Worm (Caenorhabditis elegans) whole organism, late embryonic: Measurements from ENCODE around the gene hpo-30.

Source experiments
- C08G9.2 ChIP-seq: sonication (generic microtip); optimal IDR thresholded peaks from 2 replicates; lab custom pipeline; 2016; ENCODE audit warnings: mild to moderate bottlenecking, missing genetic modification characterization, moderate library complexity, missing compliant biosample characterization
- C38D4.7 ChIP-seq: fragments of 200-800 bp; sonication (Bioruptor generic); optimal IDR thresholded peaks from 2 replicates; lab custom pipeline; 2018; ENCODE audit warnings: mild to moderate bottlenecking, missing genetic modification characterization, moderate library complexity, missing compliant biosample characterization
- F13H6.1 ChIP-seq: sonication (generic microtip); optimal IDR thresholded peaks from 2 replicates; lab custom pipeline; 2016; ENCODE audit warnings: missing genetic modification characterization, missing compliant biosample characterization
- K02D7.2 ChIP-seq: sonication (generic microtip); optimal IDR thresholded peaks from 2 replicates; lab custom pipeline; 2017; ENCODE audit warnings: mild to moderate bottlenecking, missing genetic modification characterization, missing compliant biosample characterization
- K09A11.1 ChIP-seq: sonication (generic microtip); optimal IDR thresholded peaks from 2 replicates; lab custom pipeline; 2017; ENCODE audit warnings: antibody characterized with exemption, mild to moderate bottlenecking, missing genetic modification characterization, missing compliant biosample characterization; ENCODE audit not compliant: insufficient read depth
- T23F11.4 ChIP-seq: fragments of 200-800 bp; sonication (Bioruptor generic); optimal IDR thresholded peaks from 2 replicates; lab custom pipeline; 2018; ENCODE audit warnings: mild to moderate bottlenecking, missing genetic modification characterization, missing compliant biosample characterization
- Y22D7AL.16 ChIP-seq: sonication (generic microtip); optimal IDR thresholded peaks from 2 replicates; lab custom pipeline; 2016; ENCODE audit warnings: missing genetic modification characterization, missing compliant biosample characterization
- ama-1 ChIP-seq: fragments of 150-350 bp; optimal IDR thresholded peaks from 2 replicates; lab custom pipeline; 2014
- ceh-14 ChIP-seq: sonication (generic microtip); optimal IDR thresholded peaks from 2 replicates; lab custom pipeline; 2016; ENCODE audit warnings: missing genotype, missing genetic modification characterization, missing compliant biosample characterization
- ceh-18 ChIP-seq: sonication (generic microtip); optimal IDR thresholded peaks from 2 replicates; lab custom pipeline; 2016; ENCODE audit warnings: missing genetic modification characterization, missing compliant biosample characterization
- ceh-19 ChIP-seq: fragments of 200-800 bp; sonication (Bioruptor generic); optimal IDR thresholded peaks from 2 replicates; lab custom pipeline; 2018; ENCODE audit warnings: mild to moderate bottlenecking, missing genetic modification characterization, missing compliant biosample characterization
- ceh-22 ChIP-seq: sonication (generic microtip); optimal IDR thresholded peaks from 2 replicates; lab custom pipeline; 2017; ENCODE audit warnings: missing biosample characterization, missing genetic modification characterization
- ceh-24 ChIP-seq: sonication (generic microtip); optimal IDR thresholded peaks from 2 replicates; lab custom pipeline; 2016; ENCODE audit warnings: mild to moderate bottlenecking, missing genetic modification characterization, missing compliant biosample characterization
- ceh-31 ChIP-seq: sonication (generic microtip); optimal IDR thresholded peaks from 2 replicates; lab custom pipeline; 2016; ENCODE audit warnings: missing genetic modification characterization, missing compliant biosample characterization
- ceh-34 ChIP-seq: sonication (generic microtip); optimal IDR thresholded peaks from 2 replicates; lab custom pipeline; 2016; ENCODE audit warnings: mild to moderate bottlenecking, missing genetic modification characterization, missing compliant biosample characterization
- ceh-45 ChIP-seq: fragments of 200-800 bp; sonication (Bioruptor generic); IDR thresholded peaks from 2 replicates; pipeline ENCODE4 v1.3.6; 2022; ENCODE audit warnings: missing genetic modification reagents, missing genetic modification characterization, missing compliant biosample characterization
- ceh-48 ChIP-seq: sonication (generic microtip); optimal IDR thresholded peaks from 2 replicates; lab custom pipeline; 2016; ENCODE audit warnings: missing genetic modification characterization, inconsistent platforms, missing compliant biosample characterization
- ceh-6 ChIP-seq: fragments of 200-800 bp; sonication (Bioruptor generic); optimal IDR thresholded peaks from 2 replicates; lab custom pipeline; 2018; ENCODE audit warnings: mild to moderate bottlenecking, missing genetic modification characterization, missing compliant biosample characterization
- ceh-9 ChIP-seq: sonication (generic microtip); optimal IDR thresholded peaks from 2 replicates; lab custom pipeline; 2016; ENCODE audit warnings: mild to moderate bottlenecking, missing genetic modification characterization, inconsistent platforms, missing compliant biosample characterization
- che-1 ChIP-seq: sonication (generic microtip); optimal IDR thresholded peaks from 2 replicates; lab custom pipeline; 2016; ENCODE audit warnings: mild to moderate bottlenecking, missing genetic modification characterization, missing compliant biosample characterization
- dmd-4 ChIP-seq: sonication (generic microtip); optimal IDR thresholded peaks from 2 replicates; lab custom pipeline; 2016; ENCODE audit warnings: borderline replicate concordance, missing genetic modification characterization, missing compliant biosample characterization
- dve-1 ChIP-seq: sonication (generic microtip); optimal IDR thresholded peaks from 2 replicates; lab custom pipeline; 2017; ENCODE audit warnings: antibody characterized with exemption, mild to moderate bottlenecking, missing genetic modification characterization, missing compliant biosample characterization
- elt-2 ChIP-seq: sonication (generic microtip); optimal IDR thresholded peaks from 2 replicates; lab custom pipeline; 2016; ENCODE audit warnings: missing genetic modification reagents, missing genetic modification characterization, missing compliant biosample characterization
- ets-4 ChIP-seq: sonication (generic microtip); optimal IDR thresholded peaks from 2 replicates; lab custom pipeline; 2016; ENCODE audit warnings: missing genetic modification characterization, missing compliant biosample characterization
- eyg-1 ChIP-seq: sonication (generic microtip); optimal IDR thresholded peaks from 2 replicates; lab custom pipeline; 2016; ENCODE audit warnings: missing genotype, missing genetic modification characterization, missing compliant biosample characterization
- fax-1 ChIP-seq: sonication (generic microtip); optimal IDR thresholded peaks from 2 replicates; lab custom pipeline; 2016; ENCODE audit warnings: missing genotype, missing genetic modification characterization, missing compliant biosample characterization
- fkh-6 ChIP-seq: sonication (generic microtip); optimal IDR thresholded peaks from 2 replicates; lab custom pipeline; 2016; ENCODE audit warnings: missing genetic modification characterization, missing compliant biosample characterization
- hlh-15 ChIP-seq: sonication (generic microtip); optimal IDR thresholded peaks from 2 replicates; lab custom pipeline; 2016; ENCODE audit warnings: missing genetic modification characterization, missing compliant biosample characterization
- hlh-8 ChIP-seq: sonication (generic microtip); optimal IDR thresholded peaks from 2 replicates; lab custom pipeline; 2016; ENCODE audit warnings: missing genotype, missing genetic modification characterization, missing compliant biosample characterization
- lim-6 ChIP-seq: sonication (generic microtip); optimal IDR thresholded peaks from 2 replicates; lab custom pipeline; 2016; ENCODE audit warnings: missing genetic modification characterization, missing compliant biosample characterization
- lin-11 ChIP-seq: fragments of 200-800 bp; sonication (Bioruptor generic); optimal IDR thresholded peaks from 2 replicates; lab custom pipeline; 2018; ENCODE audit warnings: mild to moderate bottlenecking, missing genetic modification characterization, missing compliant biosample characterization
- madf-2 ChIP-seq: sonication (generic microtip); optimal IDR thresholded peaks from 2 replicates; lab custom pipeline; 2017; ENCODE audit warnings: missing genetic modification characterization, missing compliant biosample characterization
- mec-3 ChIP-seq: sonication (generic microtip); optimal IDR thresholded peaks from 2 replicates; lab custom pipeline; 2016; ENCODE audit warnings: borderline replicate concordance, missing genetic modification characterization, missing compliant biosample characterization
- nfya-1 ChIP-seq: sonication (generic microtip); optimal IDR thresholded peaks from 2 replicates; lab custom pipeline; 2017; ENCODE audit warnings: missing genetic modification characterization, mild to moderate bottlenecking, missing compliant biosample characterization, antibody characterized with exemption, moderate library complexity
- nhr-11 ChIP-seq: fragments of 150-350 bp; optimal IDR thresholded peaks from 2 replicates; lab custom pipeline; 2014; ENCODE audit warnings: missing biosample characterization, missing genetic modification characterization
- nhr-232 ChIP-seq: sonication (generic microtip); optimal IDR thresholded peaks from 2 replicates; lab custom pipeline; 2016; ENCODE audit warnings: missing genetic modification characterization, missing compliant biosample characterization
- odd-2 ChIP-seq: sonication (generic microtip); optimal IDR thresholded peaks from 2 replicates; lab custom pipeline; 2017; ENCODE audit warnings: antibody characterized with exemption, mild to moderate bottlenecking, missing genetic modification characterization, missing compliant biosample characterization
- pag-3 ChIP-seq: sonication (generic microtip); optimal IDR thresholded peaks from 2 replicates; lab custom pipeline; 2016; ENCODE audit warnings: missing compliant biosample characterization, missing genetic modification characterization, borderline replicate concordance
- pat-9 ChIP-seq: fragments of 200-800 bp; sonication (Bioruptor generic); optimal IDR thresholded peaks from 2 replicates; lab custom pipeline; 2018; ENCODE audit warnings: mild to moderate bottlenecking, missing genetic modification characterization, moderate library complexity, missing compliant biosample characterization
- pax-1 ChIP-seq: fragments of 150-350 bp; optimal IDR thresholded peaks from 2 replicates; lab custom pipeline; 2014; ENCODE audit warnings: missing biosample characterization, missing genetic modification characterization
- pha-2 ChIP-seq: sonication (generic microtip); optimal IDR thresholded peaks from 2 replicates; lab custom pipeline; 2017; ENCODE audit warnings: mild to moderate bottlenecking, missing genetic modification characterization, missing compliant biosample characterization
- pha-4 ChIP-seq: fragments of 150-350 bp; optimal IDR thresholded peaks from 2 replicates; lab custom pipeline; 2018; ENCODE audit warnings: missing biosample characterization, missing genetic modification reagents, missing genetic modification characterization
- pqm-1 ChIP-seq: sonication (generic microtip); optimal IDR thresholded peaks from 2 replicates; lab custom pipeline; 2016; ENCODE audit warnings: missing genetic modification characterization, missing compliant biosample characterization
- rnt-1 ChIP-seq: sonication (generic microtip); optimal IDR thresholded peaks from 2 replicates; lab custom pipeline; 2016; ENCODE audit warnings: missing genetic modification characterization, missing compliant biosample characterization
- sdc-2 ChIP-seq: sonication (generic microtip); optimal IDR thresholded peaks from 2 replicates; lab custom pipeline; 2016; ENCODE audit warnings: missing genotype, missing genetic modification characterization, missing compliant biosample characterization
- syd-9 ChIP-seq: sonication (generic microtip); optimal IDR thresholded peaks from 2 replicates; lab custom pipeline; 2016; ENCODE audit warnings: mild to moderate bottlenecking, missing genetic modification characterization, moderate library complexity, missing compliant biosample characterization
- tbx-2 ChIP-seq: sonication (generic microtip); optimal IDR thresholded peaks from 2 replicates; lab custom pipeline; 2016; ENCODE audit warnings: missing genetic modification characterization, missing compliant biosample characterization
- ttx-3 ChIP-seq: sonication (generic microtip); optimal IDR thresholded peaks from 2 replicates; lab custom pipeline; 2016; ENCODE audit warnings: missing genetic modification reagents, missing genetic modification characterization, missing compliant biosample characterization
- unc-3 ChIP-seq, 2 experiments: fragments of 200-800 bp in 1 of 2; sonication (Bioruptor generic) in 1 of 2; sonication (generic microtip) in 1 of 2; conservative IDR thresholded peaks in 1 of 2; optimal IDR thresholded peaks in 1 of 2; 2 replicates each; pipeline versions ENCODE4 v1.3.6 to Lab custom; 2016 to 2022; ENCODE audit warnings: missing compliant biosample characterization in 2 of 2, missing genetic modification characterization in 2 of 2, missing genetic modification reagents in 1 of 2
- unc-42 ChIP-seq: sonication (generic microtip); optimal IDR thresholded peaks from 2 replicates; lab custom pipeline; 2016; ENCODE audit warnings: missing genotype, missing genetic modification characterization, missing compliant biosample characterization
- unc-55 ChIP-seq: sonication (generic microtip); optimal IDR thresholded peaks from 2 replicates; lab custom pipeline; 2017; ENCODE audit warnings: missing biosample characterization, missing genetic modification reagents, missing genetic modification characterization
- unc-86 ChIP-seq: sonication (generic microtip); optimal IDR thresholded peaks from 2 replicates; lab custom pipeline; 2016; ENCODE audit warnings: missing genetic modification characterization, missing compliant biosample characterization
- ztf-16 ChIP-seq: sonication (generic microtip); optimal IDR thresholded peaks from 2 replicates; lab custom pipeline; 2017; ENCODE audit warnings: missing genetic modification characterization, missing compliant biosample characterization

Gene hpo-30

ce11 chrV:12291587-12291986 is 18.6 kb downstream of the hpo-30 start, which contains the start of the genes srpa-68 and srh-16:
Gene srpa-68, minus strand, starts transcription at chrV:12291658.
Gene srh-16, plus strand, starts transcription at chrV:12291861.
- TF ChIP-seq rnt-1 (tag; lab: Kevin White, UChicago) (peak; percentile 79), nhr-232 (no peak), syd-9 (peak; percentile 38), Y22D7AL.16 (tag; lab: Kevin White, UChicago) (peak; percentile 33), hlh-15 (tag; lab: Kevin White, UChicago) (peak; percentile 64), ztf-16 (tag; lab: Kevin White, UChicago) (peak; percentile 28), sdc-2 (tag; lab: Kevin White, UChicago) (no peak), pqm-1 (tag; lab: Kevin White, UChicago) (no peak), hlh-8 (no peak), T23F11.4 (GFP tag; lab: Kevin White, UChicago) (no peak), unc-42 (tag; lab: Kevin White, UChicago) (peak; percentile 44), ceh-24 (no peak), ceh-14 (tag; lab: Kevin White, UChicago) (peak; percentile 57), K09A11.1 (tag; lab: Kevin White, UChicago) (peak; percentile 52), dve-1 (tag; lab: Kevin White, UChicago) (no peak), C08G9.2 (tag; lab: Kevin White, UChicago) (peak; percentile 33), ceh-6 (no peak), ceh-45 (GFP tag; lab: Robert Waterston, UW) (peak; percentile 59; the same call in 1 of the 2 replicates), K02D7.2 (peak; percentile 42), ceh-48 (tag; lab: Kevin White, UChicago) (peak; percentile 62), madf-2 (tag; lab: Kevin White, UChicago) (peak; percentile 38), dmd-4 (tag; lab: Kevin White, UChicago) (no peak), lim-6 (tag; lab: Kevin White, UChicago) (no peak), ceh-34 (peak; percentile 58), nfya-1 (tag; lab: Kevin White, UChicago) (peak; percentile 76), unc-55 (GFP tag; lab: Kevin White, UChicago) (peak; percentile 15), ceh-9 (tag; lab: Kevin White, UChicago) (no peak), ceh-18 (no peak), fax-1 (tag; lab: Kevin White, UChicago) (no peak), F13H6.1 (tag; lab: Kevin White, UChicago) (no peak), ceh-19 (GFP tag; lab: Kevin White, UChicago) (no peak), mec-3 (no peak), fkh-6 (peak; percentile 60), tbx-2 (tag; lab: Kevin White, UChicago) (peak; percentile 65), pat-9 (tag; lab: Kevin White, UChicago) (peak; percentile 51), unc-3 (GFP tag; conservative IDR thresholded peaks at IDR 0.05; lab: Robert Waterston, UW) (peak; percentile 54; the same call in 1 of the 2 replicates), unc-3 (tag; optimal IDR thresholded peaks at IDR 0.05; lab: Kevin White, UChicago) (peak; percentile 8), lin-11 (tag; lab: Kevin White, UChicago) (peak; percentile 43), elt-2 (tag; lab: Kevin White, UChicago) (peak; percentile 79), ceh-31 (tag; lab: Kevin White, UChicago) (peak; percentile 42), unc-86 (tag; lab: Kevin White, UChicago) (peak; percentile 63), ets-4 (tag; lab: Kevin White, UChicago) (no peak), pag-3 (tag; lab: Kevin White, UChicago) (no peak), ttx-3 (tag; lab: Kevin White, UChicago) (peak; percentile 68), C38D4.7 (GFP tag; lab: Kevin White, UChicago) (peak; percentile 49), pha-2 (tag; lab: Kevin White, UChicago) (peak; percentile 65), pha-4 (tag; lab: Kevin White, UChicago) (no peak), nhr-11 (tag; lab: Kevin White, UChicago) (no peak), eyg-1 (peak; percentile 29), ama-1 (no peak), pax-1 (no peak), odd-2 (tag; lab: Kevin White, UChicago) (peak; percentile 60), ceh-22 (tag; lab: Kevin White, UChicago) (no peak), che-1 (tag; lab: Kevin White, UChicago) (peak; percentile 53)
